Worm (Caenorhabditis elegans) whole organism, early embryonic: ENCODE measurements around the gene Y38H6C.16.

Experiments used
- aly-1 ChIP-seq: sonication (generic microtip); optimal IDR thresholded peaks from 2 replicates; lab custom pipeline; 2016; ENCODE audit warnings: missing genetic modification characterization, missing compliant biosample characterization
- ama-1 ChIP-seq: fragments of 150-350 bp; optimal IDR thresholded peaks from 2 replicates; lab custom pipeline; 2014
- hmbx-1 ChIP-seq: sonication (generic microtip); optimal IDR thresholded peaks from 2 replicates; lab custom pipeline; 2016; ENCODE audit warnings: mild to moderate bottlenecking, missing genetic modification characterization, missing compliant biosample characterization
- hnd-1 ChIP-seq: sonication (generic microtip); optimal IDR thresholded peaks from 2 replicates; lab custom pipeline; 2016; ENCODE audit warnings: missing genetic modification characterization, missing compliant biosample characterization
- tra-4 ChIP-seq: sonication (generic microtip); optimal IDR thresholded peaks from 2 replicates; lab custom pipeline; 2017; ENCODE audit warnings: missing genetic modification characterization, missing compliant biosample characterization

DNA sequence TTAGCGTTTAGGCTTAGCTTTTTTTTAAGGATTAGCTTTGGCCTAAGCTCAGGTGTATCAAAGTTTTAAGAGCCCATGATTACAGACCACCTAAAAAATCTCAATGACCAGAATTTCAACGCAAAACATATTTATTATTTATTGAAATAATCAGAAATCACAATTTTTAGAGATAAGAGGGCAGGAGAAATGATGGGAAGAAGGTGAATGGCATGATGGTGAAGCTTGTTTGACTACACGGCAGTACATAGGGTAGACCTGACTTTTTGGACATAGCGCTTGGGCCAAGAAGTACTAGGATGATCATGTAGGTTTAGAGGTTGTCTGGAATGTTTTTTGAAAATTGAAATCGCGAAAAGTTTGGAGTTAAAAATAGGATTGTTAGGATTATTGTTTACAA is 39.5 kb downstream of the Y38H6C.16 start:
- TF ChIP-seq ama-1 (lab: Kevin White, UChicago) (no peak), aly-1 (tag; lab: Kevin White, UChicago) (no peak), hmbx-1 (no peak), hnd-1 (tag; lab: Kevin White, UChicago) (no peak), tra-4 (no peak)
